Worm (Caenorhabditis elegans) whole organism, young adult: Measurements from ENCODE around the gene dlat-2.

Experiments used
- C06A6.2 ChIP-seq: fragments of 200-800 bp; sonication (Bioruptor generic); conservative IDR thresholded peaks from 2 replicates; pipeline ENCODE4 v1.3.6; 2022; ENCODE audit warnings: missing genetic modification characterization, missing compliant biosample characterization
- C17E4.6 ChIP-seq: fragments of 200-800 bp; sonication (Bioruptor generic); IDR thresholded peaks from 2 replicates; pipeline ENCODE4 v1.3.6; 2022; ENCODE audit warnings: missing genetic modification reagents, missing genetic modification characterization, missing compliant biosample characterization
- D2030.7 ChIP-seq: fragments of 200-800 bp; sonication (Bioruptor generic); IDR thresholded peaks from 2 replicates; pipeline ENCODE4 v1.3.6; 2022; ENCODE audit warnings: missing genetic modification reagents, missing genetic modification characterization, missing compliant biosample characterization
- F22D6.2 ChIP-seq: sonication (generic microtip); optimal IDR thresholded peaks from 2 replicates; lab custom pipeline; 2016; ENCODE audit warnings: mild to moderate bottlenecking, missing genetic modification characterization, missing compliant biosample characterization
- F33H1.4 ChIP-seq: fragments of 200-800 bp; sonication (Bioruptor generic); IDR thresholded peaks from 2 replicates; pipeline ENCODE4 v1.3.6; 2022; ENCODE audit warnings: missing genetic modification reagents, missing genetic modification characterization, missing compliant biosample characterization
- F49E8.2 ChIP-seq: sonication (generic microtip); optimal IDR thresholded peaks from 3 replicates; lab custom pipeline; 2017; ENCODE audit warnings: missing genetic modification characterization, mild to moderate bottlenecking, missing compliant biosample characterization, antibody characterized with exemption, moderate library complexity; ENCODE audit not compliant: insufficient read depth
- F52B5.7 ChIP-seq: sonication (generic microtip); optimal IDR thresholded peaks from 2 replicates; lab custom pipeline; 2016; ENCODE audit warnings: mild to moderate bottlenecking, missing genetic modification characterization, missing compliant biosample characterization
- F55B11.4 ChIP-seq: sonication (generic microtip); optimal IDR thresholded peaks from 2 replicates; lab custom pipeline; 2016; ENCODE audit warnings: missing compliant biosample characterization, missing genetic modification characterization, borderline replicate concordance; ENCODE audit not compliant: insufficient read depth
- F57C9.4 ChIP-seq: sonication (generic microtip); optimal IDR thresholded peaks from 2 replicates; lab custom pipeline; 2017; ENCODE audit warnings: mild to moderate bottlenecking, missing genetic modification characterization, missing compliant biosample characterization
- Y67H2A.10 ChIP-seq: fragments of 200-800 bp; sonication (Bioruptor generic); conservative IDR thresholded peaks from 2 replicates; pipeline ENCODE4 v1.3.6; 2022; ENCODE audit warnings: missing genetic modification reagents, missing genetic modification characterization, missing compliant biosample characterization
- Y95B8A.8 ChIP-seq: fragments of 200-800 bp; sonication (Bioruptor generic); IDR thresholded peaks from 2 replicates; pipeline ENCODE4 v1.3.6; 2022; ENCODE audit warnings: missing genetic modification reagents, missing genetic modification characterization, missing compliant biosample characterization
- ZK185.1 ChIP-seq: sonication (generic microtip); optimal IDR thresholded peaks from 2 replicates; lab custom pipeline; 2016; ENCODE audit warnings: mild to moderate bottlenecking, missing genetic modification characterization, missing compliant biosample characterization; ENCODE audit not compliant: poor library complexity, severe bottlenecking
- aptf-3 ChIP-seq: fragments of 200-800 bp; sonication (Bioruptor generic); IDR thresholded peaks from 2 replicates; pipeline ENCODE4 v1.3.6; 2022; ENCODE audit warnings: missing genetic modification characterization, missing compliant biosample characterization
- attf-3 ChIP-seq: fragments of 200-800 bp; sonication (Bioruptor generic); conservative IDR thresholded peaks from 2 replicates; pipeline ENCODE4 v1.3.6; 2022; ENCODE audit warnings: missing genetic modification reagents, missing genetic modification characterization, missing compliant biosample characterization
- attf-5 ChIP-seq: fragments of 200-800 bp; sonication (Bioruptor generic); optimal IDR thresholded peaks from 2 replicates; lab custom pipeline; 2018; ENCODE audit warnings: mild to moderate bottlenecking, missing genetic modification characterization, missing compliant biosample characterization
- bed-2 ChIP-seq: fragments of 200-800 bp; sonication (Bioruptor generic); IDR thresholded peaks from 2 replicates; pipeline ENCODE4 v1.3.6; 2022; ENCODE audit warnings: missing genetic modification reagents, missing genetic modification characterization, missing compliant biosample characterization
- ccch-3 ChIP-seq: fragments of 200-800 bp; sonication (Bioruptor generic); optimal IDR thresholded peaks from 2 replicates; lab custom pipeline; 2018; ENCODE audit warnings: mild to moderate bottlenecking, missing genetic modification characterization, missing compliant biosample characterization
- cebp-2 ChIP-seq: fragments of 200-800 bp; sonication (Bioruptor generic); IDR thresholded peaks from 2 replicates; pipeline ENCODE4 v1.3.6; 2022; ENCODE audit warnings: missing genetic modification characterization, missing compliant biosample characterization
- ceh-27 ChIP-seq: fragments of 200-800 bp; sonication (Bioruptor generic); optimal IDR thresholded peaks from 2 replicates; lab custom pipeline; 2018; ENCODE audit warnings: mild to moderate bottlenecking, missing genetic modification characterization, moderate library complexity, missing compliant biosample characterization
- dpl-1 ChIP-seq: fragments of 150-350 bp; optimal IDR thresholded peaks from 2 replicates; lab custom pipeline; 2014; ENCODE audit warnings: missing biosample characterization, missing genetic modification reagents, missing genetic modification characterization
- egl-18 ChIP-seq: fragments of 200-800 bp; sonication (Bioruptor generic); IDR thresholded peaks from 2 replicates; pipeline ENCODE4 v1.3.6; 2022; ENCODE audit warnings: missing genetic modification reagents, missing genetic modification characterization, missing compliant biosample characterization
- egrh-3 ChIP-seq: fragments of 200-800 bp; sonication (Bioruptor generic); IDR thresholded peaks from 2 replicates; pipeline ENCODE4 v1.3.6; 2022; ENCODE audit warnings: missing genetic modification reagents, missing genetic modification characterization, missing compliant biosample characterization
- ets-4 ChIP-seq: fragments of 200-800 bp; sonication (Bioruptor generic); optimal IDR thresholded peaks from 2 replicates; lab custom pipeline; 2018; ENCODE audit warnings: mild to moderate bottlenecking, missing genetic modification characterization, missing compliant biosample characterization
- fkh-3 ChIP-seq: sonication (generic microtip); optimal IDR thresholded peaks from 2 replicates; lab custom pipeline; 2016; ENCODE audit warnings: mild to moderate bottlenecking, missing genetic modification characterization, missing compliant biosample characterization
- hlh-12 ChIP-seq: sonication (generic microtip); optimal IDR thresholded peaks from 2 replicates; lab custom pipeline; 2016; ENCODE audit warnings: missing genetic modification characterization, missing compliant biosample characterization
- hmg-1.2 ChIP-seq: fragments of 200-800 bp; sonication (Bioruptor generic); IDR thresholded peaks from 2 replicates; pipeline ENCODE4 v1.3.6; 2022; ENCODE audit warnings: missing genetic modification reagents, missing genetic modification characterization, missing compliant biosample characterization
- hsf-1 ChIP-seq: fragments of 200-800 bp; sonication (Bioruptor generic); IDR thresholded peaks from 2 replicates; pipeline ENCODE4 v1.3.6; 2022; ENCODE audit warnings: missing genetic modification reagents, missing genetic modification characterization, missing compliant biosample characterization
- lag-1 ChIP-seq: fragments of 200-800 bp; sonication (Bioruptor generic); IDR thresholded peaks from 2 replicates; pipeline ENCODE4 v1.3.6; 2022; ENCODE audit warnings: missing genetic modification reagents, missing genetic modification characterization, missing compliant biosample characterization
- nfyb-1 ChIP-seq: fragments of 200-800 bp; sonication (Bioruptor generic); IDR thresholded peaks from 2 replicates; pipeline ENCODE4 v1.3.6; 2022; ENCODE audit warnings: missing genetic modification reagents, missing genetic modification characterization, missing compliant biosample characterization
- nhr-80 ChIP-seq: sonication (generic microtip); optimal IDR thresholded peaks from 2 replicates; lab custom pipeline; 2016; ENCODE audit warnings: missing genetic modification characterization, missing compliant biosample characterization
- nhr-90 ChIP-seq: sonication (generic microtip); optimal IDR thresholded peaks from 2 replicates; lab custom pipeline; 2016; ENCODE audit warnings: missing genotype, mild to moderate bottlenecking, missing genetic modification characterization, missing compliant biosample characterization
- pbrm-1 ChIP-seq: fragments of 200-800 bp; sonication (Bioruptor generic); IDR thresholded peaks from 2 replicates; pipeline ENCODE4 v1.3.6; 2022; ENCODE audit warnings: missing genetic modification reagents, missing genetic modification characterization, missing compliant biosample characterization
- rcor-1 ChIP-seq: fragments of 200-800 bp; sonication (Bioruptor generic); IDR thresholded peaks from 2 replicates; pipeline ENCODE4 v1.3.6; 2022; ENCODE audit warnings: missing genetic modification reagents, missing genetic modification characterization, missing compliant biosample characterization
- repo-1 ChIP-seq: sonication (generic microtip); optimal IDR thresholded peaks from 2 replicates; lab custom pipeline; 2017; ENCODE audit warnings: mild to moderate bottlenecking, missing genetic modification characterization, missing compliant biosample characterization
- rpc-1 ChIP-seq, 2 experiments: fragments of 150-350 bp in 1 of 2; sonication (generic microtip) in 1 of 2; optimal IDR thresholded peaks; 2 replicates each; lab custom pipeline; 2014 to 2018; ENCODE audit warnings: missing biosample characterization in 1 of 2, missing genetic modification characterization in 1 of 2, missing genetic modification reagents in 1 of 2, missing genotype in 1 of 2
- snpc-1.3 ChIP-seq: sonication (generic microtip); optimal IDR thresholded peaks from 2 replicates; lab custom pipeline; 2017; ENCODE audit warnings: missing genetic modification characterization, mild to moderate bottlenecking, missing compliant biosample characterization, antibody characterized with exemption, moderate library complexity, missing genotype, missing genetic modification reagents; ENCODE audit not compliant: insufficient read depth
- snpc-3.4 ChIP-seq: sonication (generic microtip); optimal IDR thresholded peaks from 2 replicates; lab custom pipeline; 2017; ENCODE audit warnings: missing genetic modification characterization, mild to moderate bottlenecking, missing compliant biosample characterization, antibody characterized with exemption, moderate library complexity, missing genotype, missing genetic modification reagents
- unc-130 ChIP-seq: sonication (generic microtip); optimal IDR thresholded peaks from 2 replicates; lab custom pipeline; 2016; ENCODE audit warnings: missing genetic modification reagents, missing genetic modification characterization, missing compliant biosample characterization
- unc-62 ChIP-seq: fragments of 150-350 bp; optimal IDR thresholded peaks from 2 replicates; lab custom pipeline; 2014; ENCODE audit warnings: missing biosample characterization, missing genetic modification reagents, missing genetic modification characterization
- ztf-25 ChIP-seq: fragments of 200-800 bp; sonication (Bioruptor generic); IDR thresholded peaks from 2 replicates; pipeline ENCODE4 v1.3.6; 2022; ENCODE audit warnings: missing genetic modification reagents, missing genetic modification characterization, missing compliant biosample characterization

dlat-2 gene

ce11 chrIV:17399455-17399854 is 19.0 kb downstream of the dlat-2 start, which contains the start of gene T02D1.4:
TSS of gene T02D1.4 (plus strand) at chrIV:17399755.
- TF ChIP-seq attf-3 (GFP tag; lab: Robert Waterston, UW): no peak
- TF ChIP-seq, all 124 proteins: peak for 0

- TF ChIP-seq Y67H2A.10 (GFP tag; lab: Robert Waterston, UW) (no peak), nhr-80 (peak; percentile 54)
These were observed 25.1 kb downstream of the dlat-2 start, which contains the start of gene pmp-4 for ce11 chrIV:17405530-17405929. TSS of gene pmp-4 (minus strand) at chrIV:17405630.

- no peak for TF ChIP-seq Y95B8A.8 (GFP tag; lab: Robert Waterston, UW)
- TF ChIP-seq F52B5.7 (tag; lab: Kevin White, UChicago): no peak
- no peak for TF ChIP-seq ccch-3 (GFP tag; lab: Kevin White, UChicago)
- TF ChIP-seq nhr-90 (tag; lab: Kevin White, UChicago): no peak
These were observed 25.7 kb downstream of the dlat-2 start for ce11 chrIV:17406119-17406518.

- TF ChIP-seq snpc-3.4 (tag; lab: Kevin White, UChicago): no peak
- TF ChIP-seq pbrm-1 (GFP tag; lab: Robert Waterston, UW): no peak
- TF ChIP-seq fkh-3: no peak
- no peak for TF ChIP-seq ets-4 (GFP tag; lab: Kevin White, UChicago)
- no peak for TF ChIP-seq bed-2
- TF ChIP-seq nfyb-1 (GFP tag; lab: Robert Waterston, UW): no peak
- TF ChIP-seq D2030.7 (GFP tag; lab: Robert Waterston, UW): no peak
- TF ChIP-seq, all 124 proteins: peak for 0
These were observed 26.6 kb downstream of the dlat-2 start, which contains the start of gene T02D1.7 for ce11 chrIV:17407025-17407424. TSS of gene T02D1.7 (minus strand) at chrIV:17407125.

- TF ChIP-seq rcor-1 (GFP tag; lab: Robert Waterston, UW): no peak
- no peak for TF ChIP-seq repo-1 (tag; lab: Kevin White, UChicago)
- no peak for TF ChIP-seq hlh-12
- TF ChIP-seq C06A6.2 (GFP tag; lab: Robert Waterston, UW): no peak
- TF ChIP-seq F49E8.2 (tag; lab: Kevin White, UChicago): no peak
- TF ChIP-seq F55B11.4 (tag; lab: Kevin White, UChicago): no peak
- no peak for TF ChIP-seq F33H1.4 (GFP tag; lab: Robert Waterston, UW)
- TF ChIP-seq unc-130 (GFP tag; lab: Kevin White, UChicago): no peak
- TF ChIP-seq F22D6.2: no peak
- no peak for TF ChIP-seq Y67H2A.10 (GFP tag; lab: Robert Waterston, UW)
- no peak for TF ChIP-seq snpc-1.3
- TF ChIP-seq aptf-3: no peak
These were observed 27.1 kb downstream of the dlat-2 start, which contains the start of gene T02D1.9 for ce11 chrIV:17407491-17407890. TSS of gene T02D1.9 (minus strand) at chrIV:17407591.

ce11 chrIV:17413343-17413742 is 32.9 kb downstream of the dlat-2 start:
- TF ChIP-seq ceh-27 (GFP tag; lab: Kevin White, UChicago): no peak
- TF ChIP-seq egrh-3 (GFP tag; lab: Robert Waterston, UW): no peak
- TF ChIP-seq F57C9.4 (tag; lab: Kevin White, UChicago): no peak
- TF ChIP-seq lag-1 (GFP tag; lab: Robert Waterston, UW): no peak
- TF ChIP-seq attf-5: no peak
- no peak for TF ChIP-seq cebp-2 (GFP tag; lab: Robert Waterston, UW)
- no peak for TF ChIP-seq egl-18 (GFP tag; lab: Robert Waterston, UW)
- no peak for TF ChIP-seq ZK185.1 (tag; lab: Kevin White, UChicago)
- TF ChIP-seq pbrm-1 (GFP tag; lab: Robert Waterston, UW): no peak
- TF ChIP-seq unc-62: no peak
- TF ChIP-seq Y95B8A.8 (GFP tag; lab: Robert Waterston, UW): no peak
- no peak for TF ChIP-seq C17E4.6 (GFP tag; lab: Robert Waterston, UW)
- no peak for TF ChIP-seq hsf-1 (GFP tag; lab: Robert Waterston, UW)
- TF ChIP-seq ztf-25 (GFP tag; lab: Robert Waterston, UW): no peak
- no peak for TF ChIP-seq dpl-1
- no peak for TF ChIP-seq rpc-1 (optimal IDR thresholded peaks at IDR 0.05; lab: Kevin White, UChicago)
- TF ChIP-seq rpc-1 (tag; optimal IDR thresholded peaks at IDR 0.05; lab: Kevin White, UChicago): no peak
- TF ChIP-seq hmg-1.2 (GFP tag; lab: Robert Waterston, UW): no peak
- no peak for TF ChIP-seq ccch-3 (GFP tag; lab: Kevin White, UChicago)
